Worm (Caenorhabditis elegans): ENCODE results near the gene kvs-3.

The kvs-3 gene

DNA sequence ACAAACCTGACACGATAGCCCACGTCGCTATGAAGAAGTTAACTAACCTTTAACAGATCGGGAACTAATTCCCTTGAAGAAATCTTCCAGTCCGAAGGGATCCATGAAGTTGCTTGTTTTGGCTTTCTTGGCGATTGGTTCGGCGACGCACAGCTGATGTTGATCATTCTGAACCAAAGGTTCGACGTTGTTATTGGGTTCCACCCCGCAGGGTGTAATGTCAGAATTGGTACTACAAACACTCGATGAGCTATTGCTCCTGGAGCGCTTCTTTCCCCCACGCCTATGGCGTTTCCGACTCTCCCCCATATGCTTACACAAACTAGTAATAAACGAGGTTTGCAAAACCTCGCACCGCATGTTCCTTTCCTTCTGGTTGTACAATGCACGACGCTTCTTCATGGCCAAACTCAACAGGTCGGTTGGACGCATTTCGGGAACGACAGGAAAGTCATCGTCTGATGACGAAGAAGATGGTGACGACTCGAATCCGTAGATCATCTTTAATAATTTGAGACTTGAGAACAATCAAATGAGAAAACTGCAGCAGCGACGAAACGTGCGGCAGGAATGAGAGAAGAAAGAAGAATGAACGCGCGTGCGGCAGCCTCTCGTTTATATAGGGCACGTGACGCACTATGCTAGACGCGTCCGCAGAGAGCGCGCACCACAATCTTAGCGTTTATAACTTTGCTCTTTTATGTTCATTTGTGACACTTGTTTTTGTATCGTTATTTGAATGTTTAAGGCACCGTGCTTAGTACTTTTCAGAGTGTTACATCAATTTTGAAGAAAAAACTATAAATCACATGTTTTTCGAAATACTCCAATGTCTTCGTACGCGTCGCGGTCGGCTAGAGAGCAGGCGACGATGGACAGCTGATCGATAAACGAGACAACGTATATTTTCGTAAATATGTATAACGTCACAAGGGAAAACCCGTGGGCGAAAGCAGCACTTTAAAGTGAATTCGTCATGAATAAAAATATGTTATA lies 25.8 kb downstream of the kvs-3 start, which contains the start of gene tos-1:
Gene tos-1, minus strand, starts transcription at position 575 of the 996 bp plus-strand sequence.
- no peak for TF ChIP-seq unc-62 (GFP tag; optimal IDR thresholded peaks at IDR 0.05)

DNA sequence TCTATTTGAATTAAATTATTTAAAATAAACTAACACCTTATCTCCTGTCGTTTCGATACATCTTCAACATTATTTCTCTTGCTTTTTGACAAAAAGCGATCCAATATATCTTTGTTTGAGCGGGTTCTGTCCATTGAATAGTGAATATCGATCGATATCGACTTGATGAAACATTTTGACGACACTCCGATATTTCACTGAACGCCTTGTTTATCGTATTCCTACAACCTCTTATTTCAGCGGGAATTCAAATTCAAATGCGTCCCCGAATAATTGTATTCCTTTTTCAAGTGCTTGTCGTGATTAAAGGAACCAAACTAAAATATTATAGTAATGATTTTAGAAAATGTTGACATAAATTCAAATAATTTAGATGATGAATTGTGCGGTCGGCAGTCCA lies 28.7 kb downstream of the kvs-3 start, which contains the start of the genes K07B1.7 and try-5:
Gene K07B1.7, minus strand, starts transcription at position 159 of the 400 bp plus-strand sequence.
Gene try-5, plus strand, starts transcription at position 241 of the 400 bp plus-strand sequence.
- TF ChIP-seq unc-62 (GFP tag; optimal IDR thresholded peaks at IDR 0.05), result no peak

DNA sequence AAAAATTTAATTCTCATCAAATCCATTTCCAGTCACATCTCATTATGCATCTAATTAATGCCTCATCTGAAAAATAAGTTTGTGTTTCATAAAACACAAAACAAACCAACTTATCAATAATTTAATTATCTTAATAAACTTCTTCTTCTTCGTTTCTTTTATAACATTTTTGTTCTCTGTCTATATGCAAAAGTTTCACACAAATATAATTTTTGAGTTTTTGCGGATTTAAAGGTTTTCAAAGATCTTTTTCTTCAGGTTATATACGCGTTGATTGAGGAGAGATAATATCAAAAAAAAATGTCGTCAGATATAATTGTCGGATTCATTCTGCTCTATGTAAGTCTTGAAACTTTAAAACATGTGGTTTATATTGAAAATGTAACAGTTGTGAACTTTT lies 31.6 kb downstream of the kvs-3 start, which contains the start of gene srx-47:
Gene srx-47, plus strand, starts transcription at position 301 of the 400 bp plus-strand sequence.
- no peak for TF ChIP-seq unc-62 (GFP tag; optimal IDR thresholded peaks at IDR 0.05)

DNA sequence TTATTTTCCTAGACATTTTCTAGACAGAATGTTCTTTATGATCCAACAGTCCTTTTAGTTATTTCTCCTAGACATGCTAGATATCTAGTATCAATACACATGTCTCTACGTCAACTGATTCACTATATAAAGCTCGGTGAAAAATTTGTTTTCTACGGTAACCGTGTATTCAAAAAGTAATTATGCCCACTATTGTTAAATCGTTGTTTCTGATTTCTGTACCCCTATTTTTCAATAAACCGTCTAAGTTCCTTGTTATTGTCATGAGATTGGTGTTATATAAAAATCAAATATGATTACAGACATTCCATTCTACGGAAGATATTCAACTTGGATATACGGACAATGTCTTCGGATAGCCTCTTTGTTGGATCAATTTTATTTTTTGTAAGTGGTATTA lies 34.8 kb downstream of the kvs-3 start, which contains the start of gene srx-46:
Gene srx-46, plus strand, starts transcription at position 301 of the 400 bp plus-strand sequence.
- no peak for TF ChIP-seq unc-62 (GFP tag; optimal IDR thresholded peaks at IDR 0.05)

DNA sequence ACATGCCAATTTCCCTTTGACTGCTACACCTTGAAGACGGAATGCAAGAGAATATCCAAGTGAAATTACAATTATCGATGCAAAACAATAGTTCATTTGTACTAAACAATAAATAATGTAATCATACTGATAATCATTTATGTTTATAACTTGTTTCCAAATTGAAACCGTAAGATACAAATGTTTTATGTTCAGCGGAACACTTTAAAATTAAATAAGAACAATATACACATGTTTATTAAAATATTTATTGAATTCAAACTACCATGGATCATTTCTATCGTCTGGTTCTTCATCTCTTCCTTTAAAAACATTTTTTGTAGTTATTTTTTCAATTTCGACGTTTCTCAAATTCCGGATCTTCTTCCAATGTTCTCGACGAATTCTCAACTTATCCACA lies 37.3 kb downstream of the kvs-3 start, which contains the start of gene ttr-40:
Gene ttr-40, minus strand, starts transcription at position 101 of the 400 bp plus-strand sequence.
- no peak for TF ChIP-seq unc-62 (GFP tag; optimal IDR thresholded peaks at IDR 0.05)

DNA sequence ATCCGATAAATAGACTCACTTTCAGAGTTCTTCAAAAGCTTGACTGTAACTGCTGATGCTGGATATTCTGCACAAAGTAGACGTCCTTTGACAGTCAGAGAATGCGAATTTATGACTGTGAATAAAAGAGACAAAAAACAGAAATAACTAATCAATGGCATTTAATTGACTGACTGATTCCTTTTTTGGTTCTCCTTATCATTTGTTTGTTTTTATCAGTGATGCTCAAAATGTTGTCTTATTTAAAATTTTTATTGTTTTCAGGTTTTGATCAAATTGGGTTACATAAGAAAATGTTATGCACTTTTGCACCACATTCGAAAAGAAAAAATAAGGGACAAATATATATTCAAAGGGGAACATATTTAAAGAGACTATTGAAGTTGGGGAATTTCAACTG lies 38.2 kb downstream of the kvs-3 start, which contains the start of gene ttr-49:
Gene ttr-49, minus strand, starts transcription at position 171 of the 400 bp plus-strand sequence.
- no peak for TF ChIP-seq unc-62 (GFP tag; optimal IDR thresholded peaks at IDR 0.05)

DNA sequence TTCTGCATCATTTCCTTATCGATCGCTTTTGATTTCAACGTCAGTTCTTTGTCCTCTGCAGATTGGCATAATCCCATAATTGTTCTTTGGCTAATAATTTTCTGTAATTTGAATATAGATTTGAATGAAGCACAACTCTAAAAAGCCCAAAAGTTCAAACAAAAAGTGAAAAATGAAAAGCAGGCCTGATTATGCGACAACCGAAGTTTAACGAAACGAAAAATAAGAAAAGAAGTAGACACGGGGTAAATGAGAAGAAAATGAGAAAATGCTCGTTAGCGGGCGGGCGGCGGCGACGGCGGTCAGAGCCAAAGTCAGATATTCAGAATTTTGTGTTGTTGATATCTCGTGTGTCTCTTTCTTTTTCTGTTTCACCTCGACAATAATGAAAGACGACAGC lies 41.6 kb downstream of the kvs-3 start, which contains the start of gene gpa-3:
Gene gpa-3, minus strand, starts transcription at position 101 of the 400 bp plus-strand sequence.
- no peak for TF ChIP-seq unc-62 (GFP tag; optimal IDR thresholded peaks at IDR 0.05)

Measured in whole organism, dauer.